Worm (Caenorhabditis elegans): ENCODE results near the gene D2096.12.

D2096.12 gene

DNA sequence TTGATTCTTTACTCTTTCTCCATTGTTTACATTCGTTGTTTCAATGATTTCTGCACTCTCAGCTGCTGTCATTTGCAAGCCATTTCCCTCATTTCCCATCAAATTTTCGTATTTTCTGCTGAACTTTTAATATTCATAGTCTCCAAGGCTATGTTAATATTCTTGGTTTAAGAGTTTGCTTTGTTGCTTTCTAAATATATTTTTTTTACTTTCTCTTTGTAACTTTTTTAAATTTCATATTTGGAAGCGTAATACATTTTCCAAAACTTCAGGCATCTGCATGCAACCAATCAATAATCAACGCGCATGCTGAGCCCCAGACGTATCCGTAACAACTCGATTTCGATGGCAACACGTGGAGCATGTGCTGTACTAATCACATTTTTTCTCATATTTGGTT is 2.4 kb upstream of the D2096.12 start, which contains the start of gene sqv-1 (continued):
- no peak for TF ChIP-seq lag-1 (GFP tag; IDR thresholded peaks at IDR 0.05)
- no peak for TF ChIP-seq hmg-20 (GFP tag; IDR thresholded peaks at IDR 0.05)
- no peak for TF ChIP-seq repo-1 (tag; optimal IDR thresholded peaks at IDR 0.05)
- TF ChIP-seq egrh-3 (GFP tag; IDR thresholded peaks at IDR 0.05) = no peak

DNA sequence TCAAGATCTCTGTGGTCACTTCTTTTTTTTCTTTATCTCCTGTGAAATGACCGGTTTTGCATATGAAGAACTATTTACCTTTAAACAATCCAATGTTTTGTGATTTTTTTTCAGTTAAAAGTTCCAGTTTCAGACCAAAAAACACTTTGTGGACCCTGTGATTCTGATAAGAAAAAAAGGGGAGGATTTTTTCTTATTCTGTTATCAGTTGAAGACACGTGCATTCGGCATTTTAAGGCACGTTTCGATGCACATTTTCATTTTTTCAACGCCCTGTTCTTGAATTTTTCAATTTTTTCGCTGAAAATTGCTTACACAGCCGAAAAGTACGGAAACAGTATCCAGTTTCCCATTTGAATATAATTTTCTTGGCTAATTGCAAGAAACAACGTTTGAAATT is 3.0 kb downstream of the D2096.12 start, which contains the start of gene aagr-1:
aagr-1 (plus strand) TSS at position 227 of the 400 bp plus-strand sequence.
- no peak for TF ChIP-seq tbx-9 (tag; optimal IDR thresholded peaks at IDR 0.05; ENCODE audit: borderline replicate concordance)
- TF ChIP-seq aptf-2 (GFP tag; conservative IDR thresholded peaks at IDR 0.05) = no peak
- peak; percentile 15 for TF ChIP-seq him-1 (tag; optimal IDR thresholded peaks at IDR 0.05)
- peak; percentile 66 for TF ChIP-seq nhr-80 (tag; optimal IDR thresholded peaks at IDR 0.05)
- no peak for TF ChIP-seq nfyb-1 (GFP tag; IDR thresholded peaks at IDR 0.05)

DNA sequence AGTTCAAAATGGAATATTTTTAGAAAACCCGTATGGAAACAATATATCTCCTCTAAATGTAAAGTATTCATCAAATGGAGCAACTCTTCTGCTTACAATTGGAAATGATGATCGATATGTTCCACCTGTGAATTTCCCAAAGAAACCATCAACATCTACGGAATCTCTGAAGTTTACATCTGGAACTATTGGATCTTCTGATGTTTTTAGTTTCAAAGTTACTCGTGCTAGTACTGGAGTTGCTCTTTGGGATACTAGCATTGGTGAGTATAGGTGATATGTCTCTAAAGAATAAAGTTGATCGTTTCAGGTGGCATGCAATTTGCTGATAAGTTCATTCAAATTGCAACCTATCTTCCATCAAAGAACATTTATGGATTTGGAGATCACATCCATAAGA is 4.6 kb downstream of the D2096.12 start:
- TF ChIP-seq egl-18 (GFP tag; IDR thresholded peaks at IDR 0.05) = no peak
- TF ChIP-seq cebp-2 (GFP tag; IDR thresholded peaks at IDR 0.05) = no peak
- TF ChIP-seq xnd-1 (tag; optimal IDR thresholded peaks at IDR 0.05) = no peak
- no peak for TF ChIP-seq lag-1 (GFP tag; IDR thresholded peaks at IDR 0.05)
- TF ChIP-seq nfya-2 (GFP tag; IDR thresholded peaks at IDR 0.05) = no peak
- TF ChIP-seq efl-1 (GFP tag; optimal IDR thresholded peaks at IDR 0.05) = no peak
- TF ChIP-seq atf-7 (tag; optimal IDR thresholded peaks at IDR 0.05) = no peak
- no peak for TF ChIP-seq C17E4.6 (GFP tag; IDR thresholded peaks at IDR 0.05)
- TF ChIP-seq ztf-22 (GFP tag; optimal IDR thresholded peaks at IDR 0.05) = no peak
- no peak for TF ChIP-seq D2030.7 (GFP tag; IDR thresholded peaks at IDR 0.05)
- no peak for TF ChIP-seq die-1 (tag; optimal IDR thresholded peaks at IDR 0.05)

DNA sequence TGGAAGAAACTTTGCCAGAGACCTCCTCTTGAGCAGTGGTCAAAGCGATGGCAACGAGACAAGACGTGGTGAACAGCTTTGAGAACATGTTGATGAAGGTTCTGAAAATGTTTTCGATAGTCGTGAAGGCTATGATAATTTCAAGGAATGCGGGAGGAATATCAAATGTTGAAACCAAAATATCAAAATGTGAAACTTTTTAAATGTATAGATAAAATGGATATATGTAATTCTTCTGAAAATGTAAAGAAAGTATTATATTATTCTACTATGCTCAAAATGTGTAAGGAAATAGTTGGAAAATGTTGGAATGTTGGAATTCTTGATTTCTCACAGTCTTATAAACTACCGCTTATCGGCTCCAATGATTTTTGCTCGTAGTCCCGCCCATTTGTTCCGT is 5.9 kb downstream of the D2096.12 start, which contains the start of gene D2096.6:
D2096.6 (minus strand) TSS at position 101 of the 400 bp plus-strand sequence.
- no peak for TF ChIP-seq nhr-120 (GFP tag; IDR thresholded peaks at IDR 0.05)
- no peak for TF ChIP-seq mel-28 (tag; optimal IDR thresholded peaks at IDR 0.05; ENCODE audit: borderline replicate concordance)
- TF ChIP-seq F37B4.10 (GFP tag; IDR thresholded peaks at IDR 0.05) = no peak
- no peak for TF ChIP-seq sptf-2 (GFP tag; optimal IDR thresholded peaks at IDR 0.05)
- no peak for TF ChIP-seq tbx-9 (tag; optimal IDR thresholded peaks at IDR 0.05; ENCODE audit: borderline replicate concordance)
- TF ChIP-seq ceh-79 (tag; optimal IDR thresholded peaks at IDR 0.05) = no peak

DNA sequence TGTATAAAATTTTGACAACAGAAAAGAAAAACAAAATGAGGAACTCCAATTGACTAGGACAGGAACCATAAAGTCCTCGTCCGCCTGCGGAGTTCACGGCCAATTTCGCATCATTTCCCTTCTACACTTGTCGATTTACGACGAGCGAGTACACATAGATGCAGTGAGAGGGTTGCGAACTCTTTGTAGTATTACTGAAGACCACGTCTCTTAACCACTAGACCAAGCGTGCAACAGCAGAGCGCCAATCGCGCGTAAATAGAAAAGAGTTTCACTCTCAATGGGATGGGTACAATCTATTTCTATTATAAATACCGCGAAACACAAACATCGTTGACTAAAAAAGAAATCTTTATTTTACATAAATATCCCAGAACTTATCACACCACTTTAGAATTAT is 12.1 kb downstream of the D2096.12 start:
- TF ChIP-seq efl-1 (GFP tag; optimal IDR thresholded peaks at IDR 0.05) (peak; percentile 18), ceh-27 (GFP tag; optimal IDR thresholded peaks at IDR 0.05) (peak; percentile 70), dpl-1 (GFP tag; optimal IDR thresholded peaks at IDR 0.05) (no peak), madf-8 (GFP tag; conservative IDR thresholded peaks at IDR 0.05) (0 out of 2 replicates have a peak, but pooled peaks have one; percentile 25), bed-2 (GFP tag; IDR thresholded peaks at IDR 0.05) (no peak), ztf-25 (GFP tag; IDR thresholded peaks at IDR 0.05) (peak; percentile 44; the same call in 1 of the 2 replicates), Y95B8A.8 (GFP tag; IDR thresholded peaks at IDR 0.05) (peak; percentile 80), ccch-3 (GFP tag; optimal IDR thresholded peaks at IDR 0.05) (peak; percentile 50), let-607 (tag; optimal IDR thresholded peaks at IDR 0.05) (peak in 1 of 2 experiments; percentile 50), hsf-1 (GFP tag; IDR thresholded peaks at IDR 0.05) (no peak), let-526 (GFP tag; IDR thresholded peaks at IDR 0.05) (no peak), nfyb-1 (GFP tag; IDR thresholded peaks at IDR 0.05) (peak; percentile 83), akir-1 (GFP tag; optimal IDR thresholded peaks at IDR 0.05) (no peak), gei-17 (GFP tag; optimal IDR thresholded peaks at IDR 0.05) (no peak), F37B4.10 (GFP tag; IDR thresholded peaks at IDR 0.05) (no peak), nhr-27 (tag; optimal IDR thresholded peaks at IDR 0.05) (peak; percentile 21), pbrm-1 (GFP tag; IDR thresholded peaks at IDR 0.05) (peak; percentile 62; the same call in 1 of the 2 replicates), T26A5.8 (tag; optimal IDR thresholded peaks at IDR 0.05) (no peak), athp-1 (tag; optimal IDR thresholded peaks at IDR 0.05) (peak; percentile 80), C06A6.2 (GFP tag; conservative IDR thresholded peaks at IDR 0.05) (no peak), hlh-12 (tag; optimal IDR thresholded peaks at IDR 0.05) (peak; percentile 22), F52B5.7 (tag; optimal IDR thresholded peaks at IDR 0.05) (peak; percentile 74), ztf-22 (GFP tag; optimal IDR thresholded peaks at IDR 0.05) (no peak)
